Worm (Caenorhabditis elegans): Measurements from ENCODE around the gene Y62E10A.6.
A peak's percentile ranks its signal among the peaks of the same experiment; 100 is the strongest.

The Y62E10A.6 gene

DNA sequence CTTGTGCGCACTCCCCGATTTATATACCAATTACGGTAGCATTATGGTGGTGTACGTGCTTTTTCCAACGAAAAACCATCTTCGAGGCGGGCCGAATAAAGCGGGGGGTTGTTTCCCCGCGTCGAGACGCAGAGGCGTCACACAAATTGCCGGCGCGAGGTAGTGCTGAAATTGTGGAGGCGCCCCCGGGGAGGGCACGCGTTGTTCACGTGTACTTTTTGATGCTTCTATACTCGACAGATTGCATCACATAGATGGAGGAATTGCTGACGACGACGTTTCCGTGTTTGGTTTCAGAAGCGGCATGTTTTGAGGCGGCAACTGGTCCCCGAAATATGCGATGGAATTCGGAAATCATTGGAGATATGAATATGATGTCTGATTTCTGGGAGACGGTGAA is 23.5 kb downstream of the Y62E10A.6 start (continued):
- no peak for TF ChIP-seq R02D3.7 (tag; optimal IDR thresholded peaks at IDR 0.05)
- TF ChIP-seq F10B5.3 (tag; optimal IDR thresholded peaks at IDR 0.05) = no peak
- TF ChIP-seq ceh-44 (GFP tag; IDR thresholded peaks at IDR 0.05) = no peak
- TF ChIP-seq jun-1 (tag; optimal IDR thresholded peaks at IDR 0.05) = peak; percentile 46
- TF ChIP-seq nhr-10 (tag; optimal IDR thresholded peaks at IDR 0.05) = no peak
- peak; percentile 89 for TF ChIP-seq fkh-10 (GFP tag; optimal IDR thresholded peaks at IDR 0.05)
- no peak for TF ChIP-seq ceh-32 (tag; optimal IDR thresholded peaks at IDR 0.05; ENCODE audit: poor library complexity)
- peak; percentile 55 for TF ChIP-seq spr-1 (tag; optimal IDR thresholded peaks at IDR 0.05)
- no peak for TF ChIP-seq fos-1 (tag; optimal IDR thresholded peaks at IDR 0.05)
- TF ChIP-seq zip-2 (tag; optimal IDR thresholded peaks at IDR 0.05) = no peak
- peak; percentile 90 for TF ChIP-seq ctbp-1 (GFP tag; IDR thresholded peaks at IDR 0.05)
- peak; percentile 16; the same call in 1 of the 2 replicates for TF ChIP-seq lin-29 (GFP tag; IDR thresholded peaks at IDR 0.05)
- TF ChIP-seq Y75B8A.6 (GFP tag; IDR thresholded peaks at IDR 0.05) = no peak
- TF ChIP-seq nhr-41 (GFP tag; IDR thresholded peaks at IDR 0.05) = no peak
- no peak for TF ChIP-seq ceh-62 (tag; optimal IDR thresholded peaks at IDR 0.05)

DNA sequence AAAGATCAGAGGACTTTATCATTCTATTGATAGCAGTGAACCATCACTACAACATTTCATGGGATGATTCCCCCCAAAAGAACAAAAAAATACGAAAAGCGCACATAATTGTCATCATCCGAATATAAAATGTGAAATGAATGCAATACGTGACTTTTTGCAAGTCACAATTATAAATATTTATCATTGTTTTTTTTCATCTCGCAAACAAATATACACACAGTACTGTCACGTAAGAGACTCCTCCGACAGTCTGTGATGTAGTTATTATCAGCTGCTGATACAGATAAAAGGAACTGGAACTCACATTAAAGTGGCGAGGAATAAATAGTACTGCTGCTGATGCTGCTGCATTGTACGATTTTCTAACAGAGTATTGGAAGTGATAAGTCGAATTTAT is 24.6 kb downstream of the Y62E10A.6 start:
- TF ChIP-seq R02D3.7 (tag; optimal IDR thresholded peaks at IDR 0.05) (no peak), ceh-20 (GFP tag; IDR thresholded peaks at IDR 0.05) (no peak), D1046.2 (GFP tag; IDR thresholded peaks at IDR 0.05) (no peak), arid-1 (GFP tag; conservative IDR thresholded peaks at IDR 0.05) (no peak), daf-16 (GFP tag; optimal IDR thresholded peaks at IDR 0.05) (no peak), daf-16 (tag; optimal IDR thresholded peaks at IDR 0.05) (peak; percentile 97), unc-130 (GFP tag; optimal IDR thresholded peaks at IDR 0.05) (no peak), attf-4 (tag; optimal IDR thresholded peaks at IDR 0.05) (no peak), dve-1 (tag; optimal IDR thresholded peaks at IDR 0.05; ENCODE audit: insufficient read depth) (peak; percentile 77), tra-1 (GFP tag; IDR thresholded peaks at IDR 0.05) (no peak), skn-1 (tag; optimal IDR thresholded peaks at IDR 0.05) (no peak), nhr-48 (tag; optimal IDR thresholded peaks at IDR 0.05) (peak; percentile 61), ceh-44 (GFP tag; IDR thresholded peaks at IDR 0.05) (no peak), nhr-77 (tag; optimal IDR thresholded peaks at IDR 0.05) (no peak), nhr-28 (tag; optimal IDR thresholded peaks at IDR 0.05) (peak; percentile 90), unc-62 (GFP tag; optimal IDR thresholded peaks at IDR 0.05 in 1 of 2) (no peak), unc-62 (tag; optimal IDR thresholded peaks at IDR 0.05) (no peak), set-16 (GFP tag; IDR thresholded peaks at IDR 0.05) (no peak), lim-7 (GFP tag; IDR thresholded peaks at IDR 0.05) (no peak), lsy-2 (tag; optimal IDR thresholded peaks at IDR 0.05) (peak in 1 of 2 experiments; percentile 16), snpc-4 (tag; optimal IDR thresholded peaks at IDR 0.05) (no peak), fos-1 (tag; optimal IDR thresholded peaks at IDR 0.05) (no peak), Y5F2A.4 (GFP tag; optimal IDR thresholded peaks at IDR 0.05) (no peak), hif-1 (tag; optimal IDR thresholded peaks at IDR 0.05) (peak; percentile 93 to 98), php-3 (GFP tag; IDR thresholded peaks at IDR 0.05) (peak; percentile 52; the same call in 1 of the 2 replicates), gei-8 (GFP tag; optimal IDR thresholded peaks at IDR 0.05) (no peak), nhr-10 (tag; optimal IDR thresholded peaks at IDR 0.05) (no peak), cey-2 (tag; optimal IDR thresholded peaks at IDR 0.05; ENCODE audit: borderline replicate concordance, insufficient read depth) (no peak), F10B5.3 (tag; optimal IDR thresholded peaks at IDR 0.05) (no peak), madf-9 (GFP tag; conservative IDR thresholded peaks at IDR 0.05) (no peak), pqm-1 (tag; optimal IDR thresholded peaks at IDR 0.05) (peak; percentile 75), lin-13 (GFP tag; optimal IDR thresholded peaks at IDR 0.05) (no peak), zfp-3 (GFP tag; conservative IDR thresholded peaks at IDR 0.05) (no peak), vab-7 (GFP tag; IDR thresholded peaks at IDR 0.05) (no peak), dmd-6 (GFP tag; IDR thresholded peaks at IDR 0.05) (peak; percentile 60), lin-39 (tag; optimal IDR thresholded peaks at IDR 0.05) (no peak), ceh-62 (tag; optimal IDR thresholded peaks at IDR 0.05) (no peak), ceh-32 (tag; optimal IDR thresholded peaks at IDR 0.05; ENCODE audit: poor library complexity) (no peak), ztf-7 (tag; optimal IDR thresholded peaks at IDR 0.05) (peak; percentile 21), F44E2.7 (GFP tag; IDR thresholded peaks at IDR 0.05) (no peak), sdz-12 (GFP tag; optimal IDR thresholded peaks at IDR 0.05) (no peak), ceh-28 (tag; optimal IDR thresholded peaks at IDR 0.05) (no peak), nhr-6 (tag; optimal IDR thresholded peaks at IDR 0.05) (no peak)

All from whole organism, L4 larva.